Fruit fly (Drosophila melanogaster) whole organism, embryonic: ENCODE measurements around the gene stol.

Experiments used
- Atf3 ChIP-seq: fragments of 200-800 bp; sonication (Bioruptor generic); optimal IDR thresholded peaks from 3 replicates; lab custom pipeline; 2016; ENCODE audit warnings: missing biosample characterization, missing genetic modification characterization
- CG10267 ChIP-seq: fragments of 200-800 bp; sonication (Bioruptor generic); optimal IDR thresholded peaks from 2 replicates; lab custom pipeline; 2018; ENCODE audit warnings: missing biosample characterization, mild to moderate bottlenecking, missing genetic modification characterization, moderate library complexity
- CG10366 ChIP-seq: fragments of 200-800 bp; sonication (Bioruptor generic); IDR thresholded peaks from 2 replicates; pipeline ENCODE4 v1.3.6; 2022; ENCODE audit warnings: missing biosample characterization, missing genetic modification characterization
- CG12236 ChIP-seq: fragments of 200-800 bp; sonication (Bioruptor generic); optimal IDR thresholded peaks from 2 replicates; lab custom pipeline; 2016; ENCODE audit warnings: missing biosample characterization, missing genetic modification characterization
- CG12942 ChIP-seq: fragments of 200-800 bp; sonication (Bioruptor generic); optimal IDR thresholded peaks from 3 replicates; lab custom pipeline; 2016; ENCODE audit warnings: missing biosample characterization, missing genetic modification characterization
- CG15269 ChIP-seq: fragments of 200-800 bp; sonication (Bioruptor generic); optimal IDR thresholded peaks from 2 replicates; lab custom pipeline; 2018; ENCODE audit warnings: missing biosample characterization, mild to moderate bottlenecking, missing genetic modification characterization, moderate library complexity
- CG15514 ChIP-seq: fragments of 200-800 bp; sonication (Bioruptor generic); optimal IDR thresholded peaks from 3 replicates; lab custom pipeline; 2017; ENCODE audit warnings: missing biosample characterization, missing genetic modification characterization, mild to moderate bottlenecking, moderate library complexity, missing genetic modification reagents
- CG1602 ChIP-seq: fragments of 200-800 bp; sonication (Bioruptor generic); optimal IDR thresholded peaks from 3 replicates; lab custom pipeline; 2016; ENCODE audit warnings: missing biosample characterization, missing genetic modification characterization
- CG1647 ChIP-seq: fragments of 200-800 bp; sonication (Bioruptor generic); optimal IDR thresholded peaks from 3 replicates; lab custom pipeline; 2016; ENCODE audit warnings: missing biosample characterization, missing genetic modification characterization
- CG16779 ChIP-seq: fragments of 200-800 bp; sonication (Bioruptor generic); IDR thresholded peaks from 2 replicates; pipeline ENCODE4 v1.3.6; 2022; ENCODE audit warnings: missing biosample characterization, missing genetic modification characterization
- CG16813 ChIP-seq: fragments of 200-800 bp; sonication (Bioruptor generic); IDR thresholded peaks from 3 replicates; pipeline ENCODE4 v1.3.6; 2022; ENCODE audit warnings: missing biosample characterization, missing genetic modification characterization; ENCODE audit not compliant: partially characterized antibody
- CG18476 ChIP-seq: fragments of 200-800 bp; sonication (Bioruptor generic); optimal IDR thresholded peaks from 2 replicates; lab custom pipeline; 2016; ENCODE audit warnings: missing biosample characterization, mild to moderate bottlenecking, missing genetic modification characterization
- CG2199 ChIP-seq: fragments of 200-800 bp; sonication (Bioruptor generic); IDR thresholded peaks from 3 replicates; pipeline ENCODE4 v1.3.6; 2022; ENCODE audit warnings: missing biosample characterization, missing genetic modification characterization
- CG32532 ChIP-seq: fragments of 200-800 bp; sonication (Bioruptor generic); IDR thresholded peaks from 2 replicates; pipeline ENCODE4 v1.3.6; 2022; ENCODE audit warnings: missing biosample characterization, missing genetic modification characterization
- CG4404 ChIP-seq: fragments of 200-800 bp; sonication (Bioruptor generic); IDR thresholded peaks from 2 replicates; pipeline ENCODE4 v1.3.6; 2022; ENCODE audit warnings: missing biosample characterization, missing genetic modification characterization
- CG6683 ChIP-seq: fragments of 200-800 bp; sonication (Bioruptor generic); optimal IDR thresholded peaks from 2 replicates; lab custom pipeline; 2017; ENCODE audit warnings: missing biosample characterization, mild to moderate bottlenecking, missing genetic modification characterization, missing genetic modification reagents
- CG8359 ChIP-seq: fragments of 200-800 bp; sonication (Bioruptor generic); optimal IDR thresholded peaks from 2 replicates; lab custom pipeline; 2017; ENCODE audit warnings: missing biosample characterization, mild to moderate bottlenecking, missing genetic modification characterization, borderline replicate concordance
- CG8388 ChIP-seq: fragments of 200-800 bp; sonication (Bioruptor generic); optimal IDR thresholded peaks from 2 replicates; lab custom pipeline; 2019; ENCODE audit warnings: missing biosample characterization, mild to moderate bottlenecking, missing genetic modification characterization, moderate library complexity
- CG9437 ChIP-seq: fragments of 200-800 bp; sonication (Bioruptor generic); optimal IDR thresholded peaks from 2 replicates; lab custom pipeline; 2018; ENCODE audit warnings: missing biosample characterization, mild to moderate bottlenecking, missing genetic modification characterization
- CG9817 ChIP-seq: fragments of 200-800 bp; sonication (Bioruptor generic); optimal IDR thresholded peaks from 2 replicates; lab custom pipeline; 2018; ENCODE audit warnings: missing biosample characterization, mild to moderate bottlenecking, missing genetic modification characterization, moderate library complexity
- HLHmδ ChIP-seq: fragments of 200-800 bp; sonication (Bioruptor generic); optimal IDR thresholded peaks from 2 replicates; lab custom pipeline; 2018; ENCODE audit warnings: missing biosample characterization, mild to moderate bottlenecking, missing genetic modification characterization, moderate library complexity
- Hmx ChIP-seq: fragments of 200-800 bp; sonication (Bioruptor generic); optimal IDR thresholded peaks from 2 replicates; lab custom pipeline; 2016; ENCODE audit warnings: missing biosample characterization, missing genetic modification characterization
- Hr51 ChIP-seq, 2 experiments: fragments of 200-800 bp; sonication (Bioruptor generic); optimal IDR thresholded peaks; 2 replicates in 1 of 2; 3 replicates in 1 of 2; lab custom pipeline; 2016 to 2018; ENCODE audit warnings: missing biosample characterization in 2 of 2, missing genetic modification characterization in 2 of 2, mild to moderate bottlenecking in 1 of 2, moderate library complexity in 1 of 2
- Hr78 ChIP-seq, 2 experiments: fragments of 200-800 bp in 1 of 2; fragments of >200 bp in 1 of 2; sonication (Bioruptor generic) in 1 of 2; optimal IDR thresholded peaks; 2 replicates each; lab custom pipeline; 2017 to 2019; ENCODE audit warnings: missing biosample characterization in 2 of 2, missing genetic modification characterization in 2 of 2, mild to moderate bottlenecking in 1 of 2, moderate library complexity in 1 of 2
- Kr ChIP-seq: fragments of 200-800 bp; sonication (Bioruptor generic); optimal IDR thresholded peaks from 2 replicates; lab custom pipeline; 2017; ENCODE audit warnings: missing biosample characterization, mild to moderate bottlenecking, missing genetic modification characterization
- MTF-1 ChIP-seq: fragments of 200-800 bp; sonication (Bioruptor generic); optimal IDR thresholded peaks from 2 replicates; lab custom pipeline; 2018; ENCODE audit warnings: missing biosample characterization, mild to moderate bottlenecking, missing genetic modification characterization, borderline replicate concordance
- Nf-YA ChIP-seq: fragments of 200-800 bp; sonication (Bioruptor generic); IDR thresholded peaks from 2 replicates; pipeline ENCODE4 v1.3.6; 2022; ENCODE audit warnings: missing biosample characterization, missing genetic modification characterization
- Sry-δ ChIP-seq: fragments of 200-800 bp; sonication (Bioruptor generic); optimal IDR thresholded peaks from 2 replicates; lab custom pipeline; 2016; ENCODE audit warnings: missing biosample characterization, missing genetic modification characterization
- Taf1 ChIP-seq: fragments of 200-800 bp; sonication (Bioruptor generic); IDR thresholded peaks from 2 replicates; pipeline ENCODE4 v1.3.6; 2022; ENCODE audit warnings: missing biosample characterization, missing genetic modification characterization
- Xrp1 ChIP-seq: fragments of 200-800 bp; sonication (Bioruptor generic); IDR thresholded peaks from 2 replicates; pipeline ENCODE4 v1.3.6; 2022; ENCODE audit warnings: missing biosample characterization, missing genetic modification characterization
- ac ChIP-seq: fragments of 200-800 bp; sonication (Bioruptor generic); optimal IDR thresholded peaks from 3 replicates; lab custom pipeline; 2017; ENCODE audit warnings: missing biosample characterization, mild to moderate bottlenecking, missing genetic modification characterization
- al ChIP-seq: fragments of 200-800 bp; sonication (Bioruptor generic); IDR thresholded peaks from 2 replicates; pipeline ENCODE4 v1.3.6; 2022; ENCODE audit warnings: missing biosample characterization, missing genetic modification characterization
- bigmax ChIP-seq: fragments of 200-800 bp; sonication (Bioruptor generic); optimal IDR thresholded peaks from 2 replicates; lab custom pipeline; 2018; ENCODE audit warnings: missing biosample characterization, mild to moderate bottlenecking, missing genetic modification characterization
- danr ChIP-seq: fragments of 200-800 bp; sonication (Bioruptor generic); IDR thresholded peaks from 2 replicates; pipeline ENCODE4 v1.3.6; 2022; ENCODE audit warnings: missing biosample characterization, missing genetic modification characterization
- disco-r ChIP-seq: fragments of 200-800 bp; sonication (Bioruptor generic); optimal IDR thresholded peaks from 2 replicates; lab custom pipeline; 2016; ENCODE audit warnings: missing biosample characterization, missing genetic modification characterization
- emc ChIP-seq: fragments of 200-800 bp; sonication (Bioruptor generic); optimal IDR thresholded peaks from 2 replicates; lab custom pipeline; 2016; ENCODE audit warnings: missing biosample characterization, missing genetic modification characterization
- ems ChIP-seq: fragments of 200-800 bp; sonication (Bioruptor generic); optimal IDR thresholded peaks from 3 replicates; lab custom pipeline; 2016; ENCODE audit warnings: missing biosample characterization, missing genetic modification characterization
- exex ChIP-seq: fragments of 200-800 bp; sonication (Bioruptor generic); optimal IDR thresholded peaks from 4 replicates; lab custom pipeline; 2018; ENCODE audit warnings: missing biosample characterization, mild to moderate bottlenecking, missing genetic modification characterization, moderate library complexity
- gfzf ChIP-seq: fragments of 200-800 bp; sonication (Bioruptor generic); optimal IDR thresholded peaks from 2 replicates; lab custom pipeline; 2016; ENCODE audit warnings: missing biosample characterization, mild to moderate bottlenecking, missing genetic modification characterization, moderate library complexity
- ham ChIP-seq: fragments of 200-800 bp; sonication (Bioruptor generic); IDR thresholded peaks from 2 replicates; pipeline ENCODE4 v1.3.6; 2022; ENCODE audit warnings: missing biosample characterization, missing genetic modification characterization
- kah ChIP-seq: fragments of 200-800 bp; sonication (Bioruptor generic); optimal IDR thresholded peaks from 2 replicates; lab custom pipeline; 2018; ENCODE audit warnings: missing biosample characterization, mild to moderate bottlenecking, missing genetic modification characterization
- kni ChIP-seq: fragments of 200-800 bp; sonication (Bioruptor generic); optimal IDR thresholded peaks from 3 replicates; lab custom pipeline; 2017; ENCODE audit warnings: mild to moderate bottlenecking, missing biosample characterization, missing genetic modification reagents, missing genetic modification characterization
- lbe ChIP-seq: fragments of 200-800 bp; sonication (Bioruptor generic); optimal IDR thresholded peaks from 2 replicates; lab custom pipeline; 2016; ENCODE audit warnings: missing biosample characterization, mild to moderate bottlenecking, missing genetic modification characterization
- otp ChIP-seq: fragments of 200-800 bp; sonication (Bioruptor generic); IDR thresholded peaks from 3 replicates; pipeline ENCODE4, ENCODE4 v1.3.6; 2022; ENCODE audit warnings: missing biosample characterization, missing genetic modification characterization
- row ChIP-seq: fragments of 200-800 bp; sonication (Bioruptor generic); IDR thresholded peaks from 3 replicates; pipeline ENCODE4 v1.3.6; 2022; ENCODE audit warnings: missing biosample characterization, missing genetic modification characterization
- sens-2 ChIP-seq: fragments of 200-800 bp; sonication (Bioruptor generic); IDR thresholded peaks from 2 replicates; pipeline ENCODE4 v1.3.6; 2022; ENCODE audit warnings: missing biosample characterization, missing genetic modification characterization
- slbo ChIP-seq: fragments of 200-800 bp; sonication (Bioruptor generic); IDR thresholded peaks from 2 replicates; pipeline ENCODE4 v1.3.6; 2022; ENCODE audit warnings: missing biosample characterization, missing genetic modification characterization
- stwl ChIP-seq: fragments of 200-800 bp; sonication (Bioruptor generic); optimal IDR thresholded peaks from 3 replicates; lab custom pipeline; 2018; ENCODE audit warnings: missing biosample characterization, mild to moderate bottlenecking, missing genetic modification characterization, moderate library complexity
- tx ChIP-seq: fragments of 200-800 bp; sonication (Bioruptor generic); optimal IDR thresholded peaks from 2 replicates; lab custom pipeline; 2016; ENCODE audit warnings: missing biosample characterization, missing genetic modification characterization
- usp ChIP-seq: fragments of >200 bp; optimal IDR thresholded peaks from 2 replicates; lab custom pipeline; 2017; ENCODE audit warnings: missing biosample characterization, missing genetic modification characterization
- z ChIP-seq: fragments of 200-800 bp; sonication (Bioruptor generic); IDR thresholded peaks from 3 replicates; pipeline ENCODE4 v1.3.6; 2022; ENCODE audit warnings: missing biosample characterization, missing genetic modification characterization
- zf30C ChIP-seq: fragments of 200-800 bp; sonication (Bioruptor generic); optimal IDR thresholded peaks from 3 replicates; lab custom pipeline; 2018; ENCODE audit warnings: missing biosample characterization, mild to moderate bottlenecking, missing genetic modification characterization

The stol gene

dm6 chr2L:15760666-15761065 is 42.6 kb upstream of the stol start (continued):
- TF ChIP-seq ac: no peak
- no peak for TF ChIP-seq CG1647 (GFP tag; lab: Kevin White, UChicago)
- no peak for TF ChIP-seq Hr51 (GFP tag; optimal IDR thresholded peaks at IDR 0.05; lab: Kevin White, UChicago)
- TF ChIP-seq Hr78 (GFP tag; optimal IDR thresholded peaks at IDR 0.05; lab: Kevin White, UChicago): peak in 1 of 2 experiments; percentile 73
- no peak for TF ChIP-seq usp (GFP tag; lab: Kevin White, UChicago)
- no peak for TF ChIP-seq CG9817
- peak; percentile 82 for TF ChIP-seq z (GFP tag; lab: Robert Waterston, UW)
- no peak for TF ChIP-seq otp (GFP tag; lab: Robert Waterston, UW)
- no peak for TF ChIP-seq HLHmδ (GFP tag; lab: Kevin White, UChicago)
- peak; percentile 29 for TF ChIP-seq gfzf (GFP tag; lab: Kevin White, UChicago)
- TF ChIP-seq exex (tag; lab: Kevin White, UChicago): no peak
- peak; percentile 65 for TF ChIP-seq stwl (tag; lab: Kevin White, UChicago)
- TF ChIP-seq kah: no peak
- TF ChIP-seq CG12236: no peak
- no peak for TF ChIP-seq zf30C (GFP tag; lab: Kevin White, UChicago)
- TF ChIP-seq CG32532 (GFP tag; lab: Robert Waterston, UW): no peak
- no peak for TF ChIP-seq Hmx
- no peak for TF ChIP-seq disco-r (GFP tag; lab: Kevin White, UChicago)
- no peak for TF ChIP-seq Atf3 (GFP tag; lab: Kevin White, UChicago)
- TF ChIP-seq slbo (GFP tag; lab: Robert Waterston, UW): no peak
- TF ChIP-seq sens-2: no peak
- no peak for TF ChIP-seq CG16779 (GFP tag; lab: Robert Waterston, UW)
- TF ChIP-seq lbe (GFP tag; lab: Kevin White, UChicago): no peak
- TF ChIP-seq CG4404 (GFP tag; lab: Robert Waterston, UW): no peak
- no peak for TF ChIP-seq Kr (GFP tag; lab: Kevin White, UChicago)
- TF ChIP-seq CG8388 (GFP tag; lab: Kevin White, UChicago): no peak
- TF ChIP-seq CG10267 (tag; lab: Kevin White, UChicago): peak; percentile 7
- peak; percentile 27; the same call in 1 of the 3 replicates for TF ChIP-seq row (GFP tag; lab: Robert Waterston, UW)
- TF ChIP-seq Taf1 (GFP tag; lab: Robert Waterston, UW): no peak
- no peak for TF ChIP-seq CG6683 (GFP tag; lab: Kevin White, UChicago)
- TF ChIP-seq Xrp1 (GFP tag; lab: Robert Waterston, UW): no peak
- TF ChIP-seq al (GFP tag; lab: Robert Waterston, UW): no peak
- no peak for TF ChIP-seq CG12942
- no peak for TF ChIP-seq MTF-1 (GFP tag; lab: Kevin White, UChicago)
- TF ChIP-seq CG9437 (GFP tag; lab: Kevin White, UChicago): peak; percentile 80
- TF ChIP-seq ham (GFP tag; lab: Robert Waterston, UW): no peak
- TF ChIP-seq CG2199 (GFP tag; lab: Robert Waterston, UW): peak; percentile 54; the same call in 1 of the 3 replicates
- peak; percentile 29 for TF ChIP-seq CG15269 (tag; lab: Kevin White, UChicago)
- TF ChIP-seq tx (GFP tag; lab: Kevin White, UChicago): no peak
- TF ChIP-seq ems (GFP tag; lab: Kevin White, UChicago): no peak
- no peak for TF ChIP-seq CG16813
- TF ChIP-seq CG1602: no peak
- TF ChIP-seq emc (GFP tag; lab: Kevin White, UChicago): no peak
- no peak for TF ChIP-seq CG8359 (GFP tag; lab: Kevin White, UChicago)
- TF ChIP-seq CG10366: no peak
- TF ChIP-seq Nf-YA (GFP tag; lab: Robert Waterston, UW): no peak
- TF ChIP-seq bigmax (GFP tag; lab: Kevin White, UChicago): no peak
- no peak for TF ChIP-seq CG15514
- no peak for TF ChIP-seq Sry-δ (GFP tag; lab: Kevin White, UChicago)
- TF ChIP-seq danr (GFP tag; lab: Robert Waterston, UW): no peak
- TF ChIP-seq kni: peak; percentile 21
- no peak for TF ChIP-seq CG18476 (GFP tag; lab: Kevin White, UChicago)
